Worm (Caenorhabditis elegans): ENCODE results near the gene rab-6.2.

rab-6.2 gene

DNA sequence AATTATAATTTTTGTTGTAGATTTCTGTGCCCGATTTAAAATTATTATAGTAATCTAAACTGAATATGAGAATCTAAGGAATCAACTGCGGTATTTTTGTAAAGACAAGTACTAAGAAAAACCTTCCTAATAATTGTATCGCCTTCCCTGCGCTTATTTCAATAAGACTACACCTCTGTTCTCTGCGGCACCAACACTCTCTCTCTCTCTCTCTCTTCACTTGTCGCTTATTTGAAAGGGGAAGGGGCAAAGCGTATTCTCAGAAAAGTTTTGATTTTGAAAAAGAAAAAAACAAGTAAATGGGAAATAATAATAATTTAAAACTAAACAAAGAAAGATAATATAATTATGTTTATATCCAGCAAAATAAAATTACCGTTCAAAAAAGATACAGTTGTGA, 41.1 kb upstream of the rab-6.2 start (continued):
- TF ChIP-seq snpc-3.4 (tag; optimal IDR thresholded peaks at IDR 0.05) (no peak), ztf-3 (GFP tag; optimal IDR thresholded peaks at IDR 0.05) (no peak), lin-26 (GFP tag; IDR thresholded peaks at IDR 0.05) (no peak), mel-28 (tag; optimal IDR thresholded peaks at IDR 0.05; ENCODE audit: borderline replicate concordance) (no peak), pbrm-1 (GFP tag; IDR thresholded peaks at IDR 0.05) (0 out of 2 replicates have a peak, but pooled peaks have one; percentile 22), cebp-2 (GFP tag; IDR thresholded peaks at IDR 0.05) (no peak), nhr-80 (tag; optimal IDR thresholded peaks at IDR 0.05) (peak; percentile 59), F57C9.4 (tag; optimal IDR thresholded peaks at IDR 0.05) (no peak), efl-1 (GFP tag; optimal IDR thresholded peaks at IDR 0.05) (no peak), nfya-2 (GFP tag; IDR thresholded peaks at IDR 0.05) (no peak), lir-1 (GFP tag; conservative IDR thresholded peaks at IDR 0.05) (no peak), sptf-2 (GFP tag; optimal IDR thresholded peaks at IDR 0.05) (no peak), tbp1 (GFP tag; optimal IDR thresholded peaks at IDR 0.05) (no peak), ztf-18 (tag; optimal IDR thresholded peaks at IDR 0.05) (no peak)

DNA sequence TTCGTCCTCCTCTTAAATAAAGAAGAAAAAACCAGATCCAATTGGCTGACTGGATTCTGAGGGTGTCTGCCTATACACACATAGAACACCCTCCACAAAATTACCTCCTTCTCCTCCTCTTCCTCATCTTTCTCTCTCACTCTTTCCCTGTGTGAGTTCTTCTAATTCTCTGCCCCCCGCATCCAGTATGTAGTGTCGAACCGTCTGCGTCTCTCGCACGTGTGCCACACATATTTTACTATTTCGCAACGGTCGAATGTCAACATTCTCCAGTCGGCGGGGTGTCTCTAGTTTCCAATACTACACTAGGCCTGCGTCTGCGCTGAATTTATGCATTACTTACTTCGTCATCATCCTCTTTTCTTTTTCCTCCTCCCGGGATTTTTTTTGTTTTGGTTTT, 37.9 kb upstream of the rab-6.2 start:
- TF ChIP-seq F23B12.7 (tag; optimal IDR thresholded peaks at IDR 0.05; ENCODE audit: insufficient read depth) (no peak), fkh-3 (tag; optimal IDR thresholded peaks at IDR 0.05) (no peak), sea-2 (GFP tag; IDR thresholded peaks at IDR 0.05) (no peak), nfya-1 (tag; optimal IDR thresholded peaks at IDR 0.05; ENCODE audit: borderline replicate concordance, insufficient read depth) (no peak), B0019.2 (GFP tag; conservative IDR thresholded peaks at IDR 0.05) (no peak), C06A6.2 (GFP tag; conservative IDR thresholded peaks at IDR 0.05) (no peak), bed-2 (GFP tag; IDR thresholded peaks at IDR 0.05) (no peak), nhr-80 (tag; optimal IDR thresholded peaks at IDR 0.05) (peak; percentile 60), F39B2.1 (GFP tag; IDR thresholded peaks at IDR 0.05) (no peak), lin-35 (GFP tag; optimal IDR thresholded peaks at IDR 0.05) (peak in 1 of 3 experiments; percentile 28), attf-5 (GFP tag; optimal IDR thresholded peaks at IDR 0.05) (peak; percentile 33), mes-4 (tag; optimal IDR thresholded peaks at IDR 0.05) (no peak), sptf-2 (GFP tag; optimal IDR thresholded peaks at IDR 0.05) (no peak), akir-1 (GFP tag; optimal IDR thresholded peaks at IDR 0.05) (no peak), ceh-79 (tag; optimal IDR thresholded peaks at IDR 0.05) (no peak), F57C9.4 (tag; optimal IDR thresholded peaks at IDR 0.05) (no peak), ekl-4 (GFP tag; IDR thresholded peaks at IDR 0.05) (0 out of 2 replicates have a peak, but pooled peaks have one; percentile 25), F52B5.7 (tag; optimal IDR thresholded peaks at IDR 0.05) (no peak), T26A5.8 (tag; optimal IDR thresholded peaks at IDR 0.05) (no peak), die-1 (tag; optimal IDR thresholded peaks at IDR 0.05) (peak; percentile 10), ztf-22 (GFP tag; optimal IDR thresholded peaks at IDR 0.05) (no peak), F57A8.1 (GFP tag; optimal IDR thresholded peaks at IDR 0.05) (no peak), ztf-28 (GFP tag; IDR thresholded peaks at IDR 0.05) (no peak), dox-1 (GFP tag; IDR thresholded peaks at IDR 0.05) (peak; percentile 77), nhr-27 (tag; optimal IDR thresholded peaks at IDR 0.05) (no peak), K11D2.4 (GFP tag; IDR thresholded peaks at IDR 0.05) (peak; percentile 50; the same call in 1 of the 2 replicates), Y53F4B.3 (GFP tag; IDR thresholded peaks at IDR 0.05) (no peak), tbx-9 (tag; optimal IDR thresholded peaks at IDR 0.05; ENCODE audit: borderline replicate concordance) (no peak), atf-7 (tag; optimal IDR thresholded peaks at IDR 0.05) (no peak), hrde-1 (tag; optimal IDR thresholded peaks at IDR 0.05; ENCODE audit: borderline replicate concordance) (no peak), ztf-6 (GFP tag; IDR thresholded peaks at IDR 0.05) (no peak), K12H6.12 (tag; optimal IDR thresholded peaks at IDR 0.05) (peak; percentile 64), Y79H2A.3 (GFP tag; conservative IDR thresholded peaks at IDR 0.05) (no peak), ztf-26 (tag; optimal IDR thresholded peaks at IDR 0.05) (no peak), lsl-1 (GFP tag; optimal IDR thresholded peaks at IDR 0.05) (no peak), chd-7 (tag; optimal IDR thresholded peaks at IDR 0.05) (no peak), mel-28 (tag; optimal IDR thresholded peaks at IDR 0.05; ENCODE audit: borderline replicate concordance) (no peak), ceh-100 (GFP tag; IDR thresholded peaks at IDR 0.05) (no peak)

Data from whole organism, young adult.